Worm (Caenorhabditis elegans) whole organism, young adult: ENCODE results near the gene sri-40.
"Not testable (repeated sequence)": the region's sequence is repeated elsewhere in the genome, so short reads cannot be mapped to it uniquely, and the experiment has no call there.

Source experiments
- F33H1.4 ChIP-seq: fragments of 200-800 bp; sonication (Bioruptor generic); IDR thresholded peaks from 2 replicates; pipeline ENCODE4 v1.3.6; 2022; ENCODE audit warnings: missing genetic modification reagents, missing genetic modification characterization, missing compliant biosample characterization
- F57C9.4 ChIP-seq: sonication (generic microtip); optimal IDR thresholded peaks from 2 replicates; lab custom pipeline; 2017; ENCODE audit warnings: mild to moderate bottlenecking, missing genetic modification characterization, missing compliant biosample characterization
- ama-1 ChIP-seq, 3 experiments: fragments of 150-350 bp in 1 of 3; sonication (generic microtip) in 2 of 3; optimal IDR thresholded peaks; 2 replicates each; lab custom pipeline; 2014 to 2018; ENCODE audit warnings: missing biosample characterization in 2 of 3, missing genetic modification characterization in 2 of 3, missing genetic modification reagents in 2 of 3
- aptf-2 ChIP-seq: fragments of 200-800 bp; sonication (Bioruptor generic); conservative IDR thresholded peaks from 2 replicates; pipeline ENCODE4 v1.3.6; 2022; ENCODE audit warnings: missing genetic modification reagents, missing genetic modification characterization, missing compliant biosample characterization
- athp-1 ChIP-seq: sonication (generic microtip); optimal IDR thresholded peaks from 2 replicates; lab custom pipeline; 2017; ENCODE audit warnings: mild to moderate bottlenecking, missing genetic modification characterization, missing compliant biosample characterization
- attf-5 ChIP-seq: fragments of 200-800 bp; sonication (Bioruptor generic); optimal IDR thresholded peaks from 2 replicates; lab custom pipeline; 2018; ENCODE audit warnings: mild to moderate bottlenecking, missing genetic modification characterization, missing compliant biosample characterization
- ccch-3 ChIP-seq: fragments of 200-800 bp; sonication (Bioruptor generic); optimal IDR thresholded peaks from 2 replicates; lab custom pipeline; 2018; ENCODE audit warnings: mild to moderate bottlenecking, missing genetic modification characterization, missing compliant biosample characterization
- cebp-1 ChIP-seq, 2 experiments: fragments of 200-800 bp in 1 of 2; sonication (Bioruptor generic) in 1 of 2; sonication (generic microtip) in 1 of 2; IDR thresholded peaks in 1 of 2; optimal IDR thresholded peaks in 1 of 2; 2 replicates each; pipeline versions ENCODE4 v1.3.6 to Lab custom; 2017 to 2022; ENCODE audit warnings: missing compliant biosample characterization in 2 of 2, missing genetic modification characterization in 2 of 2, mild to moderate bottlenecking in 1 of 2, missing genetic modification reagents in 1 of 2, moderate library complexity in 1 of 2
- ceh-100 ChIP-seq: fragments of 200-800 bp; sonication (Bioruptor generic); IDR thresholded peaks from 2 replicates; pipeline ENCODE4 v1.3.6; 2022; ENCODE audit warnings: missing genetic modification reagents, missing genetic modification characterization, missing compliant biosample characterization
- ceh-27 ChIP-seq: fragments of 200-800 bp; sonication (Bioruptor generic); optimal IDR thresholded peaks from 2 replicates; lab custom pipeline; 2018; ENCODE audit warnings: mild to moderate bottlenecking, missing genetic modification characterization, moderate library complexity, missing compliant biosample characterization
- ceh-40 ChIP-seq: fragments of 200-800 bp; sonication (Bioruptor generic); IDR thresholded peaks from 2 replicates; pipeline ENCODE4 v1.3.6; 2022; ENCODE audit warnings: missing genetic modification characterization, missing compliant biosample characterization
- ceh-58 ChIP-seq: fragments of 200-800 bp; sonication (Bioruptor generic); IDR thresholded peaks from 2 replicates; pipeline ENCODE4 v1.3.6; 2022; ENCODE audit warnings: missing genetic modification characterization, missing compliant biosample characterization
- chd-7 ChIP-seq: sonication (generic microtip); optimal IDR thresholded peaks from 2 replicates; lab custom pipeline; 2016; ENCODE audit warnings: mild to moderate bottlenecking, missing genetic modification characterization, moderate library complexity, missing compliant biosample characterization
- die-1 ChIP-seq: sonication (generic microtip); optimal IDR thresholded peaks from 2 replicates; lab custom pipeline; 2016; ENCODE audit warnings: missing genotype, mild to moderate bottlenecking, missing genetic modification characterization, missing compliant biosample characterization
- egl-44 ChIP-seq: fragments of 200-800 bp; sonication (Bioruptor generic); IDR thresholded peaks from 2 replicates; pipeline ENCODE4 v1.3.6; 2022; ENCODE audit warnings: missing genetic modification reagents, missing genetic modification characterization, missing compliant biosample characterization
- hmg-1.2 ChIP-seq: fragments of 200-800 bp; sonication (Bioruptor generic); IDR thresholded peaks from 2 replicates; pipeline ENCODE4 v1.3.6; 2022; ENCODE audit warnings: missing genetic modification reagents, missing genetic modification characterization, missing compliant biosample characterization
- hrde-1 ChIP-seq: sonication (generic microtip); optimal IDR thresholded peaks from 2 replicates; lab custom pipeline; 2016; ENCODE audit warnings: missing genetic modification characterization, mild to moderate bottlenecking, missing compliant biosample characterization, moderate library complexity, missing genotype, missing genetic modification reagents, borderline replicate concordance
- lag-1 ChIP-seq: fragments of 200-800 bp; sonication (Bioruptor generic); IDR thresholded peaks from 2 replicates; pipeline ENCODE4 v1.3.6; 2022; ENCODE audit warnings: missing genetic modification reagents, missing genetic modification characterization, missing compliant biosample characterization
- let-607 ChIP-seq, 2 experiments: fragments of 200-800 bp in 1 of 2; sonication (Bioruptor generic) in 1 of 2; sonication (generic microtip) in 1 of 2; optimal IDR thresholded peaks; 2 replicates each; lab custom pipeline; 2016 to 2018; ENCODE audit warnings: mild to moderate bottlenecking in 2 of 2, missing compliant biosample characterization in 2 of 2, missing genetic modification characterization in 2 of 2, moderate library complexity in 2 of 2, missing genotype in 1 of 2
- lsy-27 ChIP-seq: sonication (generic microtip); optimal IDR thresholded peaks from 2 replicates; lab custom pipeline; 2017; ENCODE audit warnings: missing genetic modification characterization, mild to moderate bottlenecking, missing compliant biosample characterization, antibody characterized with exemption, missing genotype, borderline replicate concordance; ENCODE audit not compliant: insufficient read depth
- madf-8 ChIP-seq: fragments of 200-800 bp; sonication (Bioruptor generic); conservative IDR thresholded peaks from 2 replicates; pipeline ENCODE4 v1.3.6; 2022; ENCODE audit warnings: missing genetic modification reagents, missing genetic modification characterization, missing compliant biosample characterization
- nhr-120 ChIP-seq: fragments of 200-800 bp; sonication (Bioruptor generic); IDR thresholded peaks from 2 replicates; pipeline ENCODE4 v1.3.6; 2022; ENCODE audit warnings: missing genetic modification characterization, missing compliant biosample characterization
- nhr-27 ChIP-seq: fragments of 200-800 bp; sonication (Bioruptor generic); optimal IDR thresholded peaks from 2 replicates; lab custom pipeline; 2018; ENCODE audit warnings: mild to moderate bottlenecking, missing genetic modification characterization, moderate library complexity, missing compliant biosample characterization
- nhr-80 ChIP-seq: sonication (generic microtip); optimal IDR thresholded peaks from 2 replicates; lab custom pipeline; 2016; ENCODE audit warnings: missing genetic modification characterization, missing compliant biosample characterization
- rpc-1 ChIP-seq, 2 experiments: fragments of 150-350 bp in 1 of 2; sonication (generic microtip) in 1 of 2; optimal IDR thresholded peaks; 2 replicates each; lab custom pipeline; 2014 to 2018; ENCODE audit warnings: missing biosample characterization in 1 of 2, missing genetic modification characterization in 1 of 2, missing genetic modification reagents in 1 of 2, missing genotype in 1 of 2
- tbx-9 ChIP-seq: sonication (generic microtip); optimal IDR thresholded peaks from 2 replicates; lab custom pipeline; 2016; ENCODE audit warnings: borderline replicate concordance, missing genetic modification characterization, inconsistent platforms, missing compliant biosample characterization
- zim-3 ChIP-seq: sonication (generic microtip); optimal IDR thresholded peaks from 2 replicates; lab custom pipeline; 2017; ENCODE audit warnings: mild to moderate bottlenecking, missing genetic modification characterization, moderate library complexity, missing compliant biosample characterization
- ztf-22 ChIP-seq: fragments of 200-800 bp; sonication (Bioruptor generic); optimal IDR thresholded peaks from 2 replicates; lab custom pipeline; 2018; ENCODE audit warnings: mild to moderate bottlenecking, missing genetic modification characterization, moderate library complexity, missing compliant biosample characterization
- ztf-25 ChIP-seq: fragments of 200-800 bp; sonication (Bioruptor generic); IDR thresholded peaks from 2 replicates; pipeline ENCODE4 v1.3.6; 2022; ENCODE audit warnings: missing genetic modification reagents, missing genetic modification characterization, missing compliant biosample characterization

Gene sri-40

ce11 chrII:3144552-3144951 lies 33.2 kb upstream of the sri-40 start, which contains the start of gene sri-43:
Gene sri-43, minus strand, starts transcription at chrII:3144652.
- TF ChIP-seq ztf-25 (GFP tag; lab: Robert Waterston, UW); ccch-3 (GFP tag; lab: Kevin White, UChicago); zim-3 (tag; lab: Kevin White, UChicago): not testable (repeated sequence)
- TF ChIP-seq, all 124 proteins: peak for 0; not testable (repeated sequence) for 124

DNA sequence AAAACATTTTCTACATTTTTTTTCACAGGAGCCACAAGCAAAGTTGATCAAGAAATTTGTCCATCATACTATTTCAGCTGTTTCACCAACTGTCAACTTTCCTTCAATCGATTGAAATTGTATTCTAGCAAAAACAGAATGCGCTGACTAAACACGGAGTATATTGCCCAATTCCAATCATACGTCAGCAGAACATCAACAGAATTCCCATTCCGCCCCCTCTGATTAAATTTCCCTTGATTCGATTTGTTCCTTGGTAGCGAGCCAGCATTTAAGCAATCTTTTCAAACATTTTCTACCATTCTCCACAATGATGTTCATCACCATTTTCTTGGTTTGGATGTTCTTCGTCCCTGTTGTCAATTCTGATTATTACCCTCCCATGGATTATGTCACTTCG lies 31.9 kb upstream of the sri-40 start, which contains the start of gene T10D4.15:
TSS of gene T10D4.15 (plus strand) at position 301 of the 400 bp plus-strand sequence.
- TF ChIP-seq egl-44 (GFP tag; lab: Robert Waterston, UW) (no peak), F33H1.4 (GFP tag; lab: Robert Waterston, UW) (no peak), ceh-40 (GFP tag; lab: Robert Waterston, UW) (no peak), ceh-27 (GFP tag; lab: Kevin White, UChicago) (no peak), ceh-100 (GFP tag; lab: Robert Waterston, UW) (no peak), nhr-27 (tag; lab: Kevin White, UChicago) (no peak)
- TF ChIP-seq, all 124 proteins: peak for 0

ce11 chrII:3148404-3148803 lies 29.4 kb upstream of the sri-40 start:
- TF ChIP-seq hmg-1.2 (GFP tag; lab: Robert Waterston, UW), result no peak
- TF ChIP-seq ccch-3 (GFP tag; lab: Kevin White, UChicago), result no peak
- no peak for TF ChIP-seq tbx-9 (tag; lab: Kevin White, UChicago)

ce11 chrII:3149521-3150190 lies 28.1 kb upstream of the sri-40 start, which contains the start of the genes T10D4.11 and T10D4.1:
Gene T10D4.11, minus strand, starts transcription at chrII:3149621.
Gene T10D4.1, plus strand, starts transcription at chrII:3150140.
- TF ChIP-seq ama-1 (optimal IDR thresholded peaks at IDR 0.05; lab: Kevin White, UChicago) (no peak), ama-1 (GFP tag; optimal IDR thresholded peaks at IDR 0.05; lab: Kevin White, UChicago) (no peak), chd-7 (no peak), hrde-1 (tag; lab: Kevin White, UChicago) (no peak), cebp-1 (GFP tag; IDR thresholded peaks at IDR 0.05; lab: Robert Waterston, UW) (no peak), cebp-1 (tag; optimal IDR thresholded peaks at IDR 0.05; lab: Kevin White, UChicago) (no peak), ztf-22 (GFP tag; lab: Kevin White, UChicago) (no peak), rpc-1 (optimal IDR thresholded peaks at IDR 0.05; lab: Kevin White, UChicago) (no peak), rpc-1 (tag; optimal IDR thresholded peaks at IDR 0.05; lab: Kevin White, UChicago) (no peak), athp-1 (no peak), die-1 (tag; lab: Kevin White, UChicago) (no peak), nhr-80 (no peak), ceh-27 (GFP tag; lab: Kevin White, UChicago) (no peak), lag-1 (GFP tag; lab: Robert Waterston, UW) (no peak), ceh-58 (no peak), tbx-9 (tag; lab: Kevin White, UChicago) (no peak), let-607 (tag; optimal IDR thresholded peaks at IDR 0.05; lab: Kevin White, UChicago) (no peak), lsy-27 (no peak), F57C9.4 (no peak), aptf-2 (GFP tag; lab: Robert Waterston, UW) (no peak), madf-8 (GFP tag; lab: Robert Waterston, UW) (no peak), attf-5 (GFP tag; lab: Kevin White, UChicago) (no peak)

DNA sequence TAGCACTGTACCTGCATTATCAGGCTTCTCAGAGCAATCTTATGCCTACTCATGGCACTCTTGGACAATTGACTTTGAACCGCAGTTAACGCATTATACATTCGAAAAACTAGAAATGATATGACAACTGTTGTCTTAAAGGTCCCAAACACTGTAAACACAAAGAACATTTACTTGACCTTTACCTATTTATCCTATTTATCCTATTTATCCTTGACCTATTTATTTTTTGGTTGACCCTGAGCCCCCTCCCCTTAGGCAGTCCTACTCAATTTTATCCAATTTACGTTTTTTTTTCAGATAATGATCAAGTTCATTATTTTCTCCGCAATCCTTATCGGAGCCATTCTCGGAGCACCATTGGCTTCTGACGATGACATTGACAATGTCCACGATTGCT lies 26.1 kb upstream of the sri-40 start, which contains the start of the genes T10D4.14 and T10D4.19:
TSS of gene T10D4.14 (minus strand) at position 101 of the 400 bp plus-strand sequence.
TSS of gene T10D4.19 (plus strand) at position 304 of the 400 bp plus-strand sequence.
- TF ChIP-seq ceh-58 (no peak), nhr-120 (GFP tag; lab: Robert Waterston, UW) (no peak)
